Fruit fly (Drosophila melanogaster) whole organism, prepupa: ENCODE results near the gene Gyc89Da.

Source experiments
- Blimp-1 ChIP-seq: fragments of 200-800 bp; sonication (Bioruptor generic); optimal IDR thresholded peaks from 3 replicates; lab custom pipeline; 2017; ENCODE audit warnings: missing biosample characterization, missing genetic modification characterization, mild to moderate bottlenecking, moderate library complexity, missing genetic modification reagents
- CG10631 ChIP-seq: fragments of 200-800 bp; sonication (Bioruptor generic); optimal IDR thresholded peaks from 2 replicates; lab custom pipeline; 2016; ENCODE audit warnings: missing biosample characterization, missing genetic modification characterization
- CG10669 ChIP-seq: fragments of 200-800 bp; sonication (Bioruptor generic); optimal IDR thresholded peaks from 3 replicates; lab custom pipeline; 2018; ENCODE audit warnings: missing biosample characterization, mild to moderate bottlenecking, missing genetic modification characterization, moderate library complexity
- CG11762 ChIP-seq: fragments of 200-800 bp; sonication (Bioruptor generic); optimal IDR thresholded peaks from 3 replicates; lab custom pipeline; 2016; ENCODE audit warnings: missing biosample characterization, missing genetic modification characterization; ENCODE audit not compliant: insufficient read depth
- CG1621 ChIP-seq: fragments of 200-800 bp; sonication (Bioruptor generic); optimal IDR thresholded peaks from 3 replicates; lab custom pipeline; 2018; ENCODE audit warnings: missing biosample characterization, mild to moderate bottlenecking, missing genetic modification characterization
- CG16779 ChIP-seq: fragments of 200-800 bp; sonication (Bioruptor generic); optimal IDR thresholded peaks from 3 replicates; lab custom pipeline; 2017; ENCODE audit warnings: missing biosample characterization, mild to moderate bottlenecking, missing genetic modification characterization
- CG3032 ChIP-seq: fragments of 200-800 bp; optimal IDR thresholded peaks from 2 replicates; lab custom pipeline; 2019; ENCODE audit warnings: missing biosample characterization, mild to moderate bottlenecking, missing genetic modification characterization, moderate library complexity
- CG32006 ChIP-seq: fragments of 200-800 bp; sonication (Bioruptor generic); optimal IDR thresholded peaks from 3 replicates; lab custom pipeline; 2017; ENCODE audit warnings: missing biosample characterization, mild to moderate bottlenecking, missing genetic modification characterization
- CG34406 ChIP-seq: fragments of 200-800 bp; sonication (Bioruptor generic); optimal IDR thresholded peaks from 3 replicates; lab custom pipeline; 2016; ENCODE audit warnings: missing biosample characterization, missing genetic modification characterization
- CG3919 ChIP-seq: fragments of 200-800 bp; sonication (Bioruptor generic); optimal IDR thresholded peaks from 3 replicates; lab custom pipeline; 2016; ENCODE audit warnings: missing biosample characterization, missing genetic modification characterization
- CG4318 ChIP-seq: fragments of 200-800 bp; sonication (Bioruptor generic); optimal IDR thresholded peaks from 3 replicates; lab custom pipeline; 2017; ENCODE audit warnings: missing biosample characterization, mild to moderate bottlenecking, missing genetic modification characterization
- CG6276 ChIP-seq: fragments of 200-800 bp; sonication (Bioruptor generic); optimal IDR thresholded peaks from 2 replicates; lab custom pipeline; 2017; ENCODE audit warnings: missing biosample characterization, mild to moderate bottlenecking, missing genetic modification characterization
- CG6792 ChIP-seq: fragments of 200-800 bp; sonication (Bioruptor generic); optimal IDR thresholded peaks from 3 replicates; lab custom pipeline; 2016; ENCODE audit warnings: missing biosample characterization, missing genetic modification characterization
- CG6854 ChIP-seq: fragments of 200-800 bp; sonication (Bioruptor generic); optimal IDR thresholded peaks from 2 replicates; lab custom pipeline; 2017; ENCODE audit warnings: missing biosample characterization, mild to moderate bottlenecking, missing genetic modification characterization
- CG7368 ChIP-seq: fragments of 200-800 bp; sonication (Bioruptor generic); optimal IDR thresholded peaks from 3 replicates; lab custom pipeline; 2016; ENCODE audit warnings: missing biosample characterization, missing genetic modification characterization
- CG8119 ChIP-seq: fragments of 200-800 bp; sonication (Bioruptor generic); IDR thresholded peaks from 3 replicates; pipeline ENCODE4 v1.3.6; 2022; ENCODE audit warnings: missing biosample characterization, missing genetic modification characterization
- CG8632 ChIP-seq: fragments of 200-800 bp; sonication (Bioruptor generic); optimal IDR thresholded peaks from 3 replicates; lab custom pipeline; 2016; ENCODE audit warnings: missing biosample characterization, missing genetic modification characterization
- CG9139 ChIP-seq: fragments of 200-800 bp; sonication (Bioruptor generic); optimal IDR thresholded peaks from 3 replicates; lab custom pipeline; 2017; ENCODE audit warnings: missing biosample characterization, mild to moderate bottlenecking, missing genetic modification characterization
- Eip78C ChIP-seq: fragments of 200-800 bp; sonication (Bioruptor generic); peaks from one replicate; lab custom pipeline; 2016; ENCODE audit warnings: missing biosample characterization, missing genetic modification characterization
- Ets21C ChIP-seq: fragments of 200-800 bp; sonication (Bioruptor generic); optimal IDR thresholded peaks from 3 replicates; lab custom pipeline; 2016; ENCODE audit warnings: missing biosample characterization, missing genetic modification characterization
- Ets96B ChIP-seq: fragments of 200-800 bp; optimal IDR thresholded peaks from 2 replicates; lab custom pipeline; 2019; ENCODE audit warnings: missing biosample characterization, mild to moderate bottlenecking, missing genetic modification characterization, moderate library complexity
- Gug ChIP-seq: fragments of 200-800 bp; sonication (Bioruptor generic); IDR thresholded peaks from 2 replicates; pipeline ENCODE4 v1.3.6; 2022; ENCODE audit warnings: missing biosample characterization, missing genetic modification characterization
- Hr4 ChIP-seq: fragments of 200-800 bp; sonication (Bioruptor generic); optimal IDR thresholded peaks from 3 replicates; lab custom pipeline; 2016; ENCODE audit warnings: missing biosample characterization, missing genetic modification characterization
- Lpt ChIP-seq: fragments of 200-800 bp; sonication (Bioruptor generic); optimal IDR thresholded peaks from 3 replicates; lab custom pipeline; 2016; ENCODE audit warnings: missing biosample characterization, missing genetic modification characterization
- OdsH ChIP-seq: fragments of 200-800 bp; sonication (Bioruptor generic); optimal IDR thresholded peaks from 3 replicates; lab custom pipeline; 2016; ENCODE audit warnings: missing biosample characterization, missing genetic modification characterization
- cyc ChIP-seq: fragments of 200-800 bp; sonication (Bioruptor generic); optimal IDR thresholded peaks from 3 replicates; lab custom pipeline; 2016; ENCODE audit warnings: missing biosample characterization, missing genetic modification characterization
- dac ChIP-seq: fragments of 200-800 bp; sonication (Bioruptor generic); optimal IDR thresholded peaks from 2 replicates; lab custom pipeline; 2017; ENCODE audit warnings: missing biosample characterization, mild to moderate bottlenecking, missing genetic modification characterization
- esn ChIP-seq: fragments of 200-800 bp; sonication (Bioruptor generic); optimal IDR thresholded peaks from 2 replicates; lab custom pipeline; 2016; ENCODE audit warnings: missing biosample characterization, mild to moderate bottlenecking, missing genetic modification characterization, moderate library complexity
- fkh ChIP-seq: fragments of 200-800 bp; sonication (Bioruptor generic); optimal IDR thresholded peaks from 3 replicates; lab custom pipeline; 2017; ENCODE audit warnings: missing biosample characterization, mild to moderate bottlenecking, missing genetic modification characterization, moderate library complexity
- net ChIP-seq: fragments of 200-800 bp; sonication (Bioruptor generic); optimal IDR thresholded peaks from 3 replicates; lab custom pipeline; 2016; ENCODE audit warnings: missing biosample characterization, missing genetic modification characterization
- pdm3 ChIP-seq: fragments of 200-800 bp; sonication (Bioruptor generic); optimal IDR thresholded peaks from 3 replicates; lab custom pipeline; 2016; ENCODE audit warnings: missing biosample characterization, missing genetic modification characterization

Gyc89Da gene

DNA sequence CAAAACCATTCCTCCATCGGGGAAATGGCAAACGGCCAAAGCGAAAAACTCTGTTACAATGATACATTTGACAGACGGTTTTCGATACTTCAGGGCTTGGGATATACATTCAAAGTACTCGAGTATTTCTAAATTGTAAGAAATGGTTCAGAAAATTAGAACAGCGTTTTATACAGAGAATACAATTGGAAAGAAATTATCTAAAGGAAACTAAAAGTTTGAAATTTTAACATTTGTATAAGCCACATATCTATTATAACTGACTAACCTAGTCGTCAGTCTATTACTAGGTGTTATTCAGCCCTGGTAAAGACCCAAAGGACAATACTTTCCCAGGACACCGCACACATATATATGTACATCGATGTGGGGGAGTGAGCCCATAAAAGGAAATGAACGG lies 4.1 kb downstream of the Gyc89Da start:
- TF ChIP-seq Ets96B (no peak), Eip78C (GFP tag; lab: Kevin White, UChicago) (peak; percentile 75), CG3032 (tag; lab: Kevin White, UChicago) (no peak), Lpt (GFP tag; lab: Kevin White, UChicago) (no peak), Hr4 (no peak), CG32006 (GFP tag; lab: Kevin White, UChicago) (no peak), Gug (GFP tag; lab: Robert Waterston, UW) (no peak), dac (GFP tag; lab: Kevin White, UChicago) (no peak), CG6276 (GFP tag; lab: Kevin White, UChicago) (no peak)

DNA sequence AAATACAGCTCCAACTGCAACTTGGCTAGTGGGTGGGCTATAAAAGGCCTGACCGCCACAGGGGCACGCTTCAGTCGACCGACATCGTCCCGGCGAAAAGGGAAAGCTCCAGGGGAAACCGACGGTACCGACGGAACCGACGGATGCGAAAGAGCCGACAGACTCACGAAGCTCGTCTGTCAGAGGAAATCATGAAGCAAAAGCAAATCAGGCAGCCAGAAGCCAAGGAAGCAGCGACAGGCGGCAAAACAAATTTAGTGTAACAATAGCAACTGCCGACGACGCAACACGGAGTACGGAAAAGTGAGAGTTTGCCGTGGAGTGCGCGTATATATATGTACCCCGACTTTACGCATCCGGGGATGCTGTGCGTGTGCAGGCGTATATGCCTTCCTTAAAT lies 4.6 kb downstream of the Gyc89Da start, which contains the start of gene Gyc89Db:
Gene Gyc89Db, plus strand, starts transcription at position 78 of the 400 bp plus-strand sequence.
- no peak for TF ChIP-seq fkh (GFP tag; lab: Kevin White, UChicago)
- TF ChIP-seq CG3032 (tag; lab: Kevin White, UChicago) = no peak
- TF ChIP-seq CG10631 (GFP tag; lab: Kevin White, UChicago) = no peak
- TF ChIP-seq net (GFP tag; lab: Kevin White, UChicago) = no peak
- no peak for TF ChIP-seq cyc (GFP tag; lab: Kevin White, UChicago)
- no peak for TF ChIP-seq CG16779 (tag; lab: Kevin White, UChicago)
- no peak for TF ChIP-seq Blimp-1 (GFP tag; lab: Kevin White, UChicago)
- no peak for TF ChIP-seq CG8632 (GFP tag; lab: Kevin White, UChicago)
- no peak for TF ChIP-seq CG7368 (GFP tag; lab: Kevin White, UChicago)
- no peak for TF ChIP-seq CG10669 (GFP tag; lab: Kevin White, UChicago)
- no peak for TF ChIP-seq CG6276 (GFP tag; lab: Kevin White, UChicago)
- no peak for TF ChIP-seq CG3919 (GFP tag; lab: Kevin White, UChicago)
- TF ChIP-seq OdsH (GFP tag; lab: Kevin White, UChicago) = no peak
- TF ChIP-seq pdm3 = no peak
- no peak for TF ChIP-seq Lpt (GFP tag; lab: Kevin White, UChicago)

DNA sequence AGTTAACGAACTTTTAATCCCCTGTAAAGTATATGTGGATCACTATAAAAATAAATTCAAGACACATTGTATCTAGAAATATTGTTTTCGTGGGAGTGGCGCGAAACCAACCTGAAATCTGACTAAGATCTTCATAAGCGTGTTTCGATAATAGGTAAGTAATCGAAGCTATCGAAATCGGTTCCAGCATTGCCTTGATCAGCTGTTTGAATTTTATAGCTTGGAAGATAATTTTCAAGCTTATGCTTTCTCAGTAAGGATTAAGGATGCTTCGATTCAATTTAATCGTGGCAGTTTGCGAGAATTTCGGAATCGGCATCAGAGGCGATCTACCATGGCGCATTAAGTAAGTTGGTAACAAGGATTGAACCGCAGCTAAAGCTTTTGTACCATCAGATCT lies 8.6 kb downstream of the Gyc89Da start, which contains the start of gene Dhfr:
Gene Dhfr, plus strand, starts transcription at position 173 of the 400 bp plus-strand sequence.
- TF ChIP-seq Eip78C (GFP tag; lab: Kevin White, UChicago) = peak; percentile 12
- TF ChIP-seq CG9139 (GFP tag; lab: Kevin White, UChicago) = no peak
- TF ChIP-seq, all 60 proteins: peak for 1

dm6 chr3R:16482276-16482675 lies 9.9 kb downstream of the Gyc89Da start, which contains the start of gene Sdhaf3:
Gene Sdhaf3 (minus strand): TSS chr3R:16482452.
- TF ChIP-seq esn = peak; percentile 36
- no peak for TF ChIP-seq net (GFP tag; lab: Kevin White, UChicago)
- TF ChIP-seq CG8119 (GFP tag; lab: Robert Waterston, UW) = no peak
- TF ChIP-seq CG6792 (GFP tag; lab: Kevin White, UChicago) = no peak
- no peak for TF ChIP-seq CG4318
- TF ChIP-seq Eip78C (GFP tag; lab: Kevin White, UChicago) = peak; percentile 3
- no peak for TF ChIP-seq CG1621 (tag; lab: Kevin White, UChicago)
- TF ChIP-seq CG6854 (GFP tag; lab: Kevin White, UChicago) = no peak
- TF ChIP-seq CG16779 (tag; lab: Kevin White, UChicago) = no peak
- no peak for TF ChIP-seq CG34406 (GFP tag; lab: Kevin White, UChicago)
- no peak for TF ChIP-seq CG11762 (GFP tag; lab: Kevin White, UChicago)
- TF ChIP-seq Ets21C (GFP tag; lab: Kevin White, UChicago) = no peak
- no peak for TF ChIP-seq CG10669 (GFP tag; lab: Kevin White, UChicago)
- no peak for TF ChIP-seq Hr4

dm6 chr3R:16483877-16484417 lies 11.5 kb downstream of the Gyc89Da start, which contains the start of gene Der-2:
Gene Der-2 (minus strand): TSS chr3R:16484223.
- TF ChIP-seq CG3032 (tag; lab: Kevin White, UChicago) (no peak), Eip78C (GFP tag; lab: Kevin White, UChicago) (peak; percentile 25)
